Worm (Caenorhabditis elegans) whole organism, young adult: ENCODE data around the gene E02H1.5.

Experiments
- B0336.3 ChIP-seq: fragments of 200-800 bp; sonication (Bioruptor generic); IDR thresholded peaks from 2 replicates; pipeline ENCODE4 v1.3.6; 2022; ENCODE audit warnings: missing genetic modification characterization, missing compliant biosample characterization
- F49E8.2 ChIP-seq: sonication (generic microtip); optimal IDR thresholded peaks from 3 replicates; lab custom pipeline; 2017; ENCODE audit warnings: missing genetic modification characterization, mild to moderate bottlenecking, missing compliant biosample characterization, antibody characterized with exemption, moderate library complexity; ENCODE audit not compliant: insufficient read depth
- ama-1 ChIP-seq, 3 experiments: fragments of 150-350 bp in 1 of 3; sonication (generic microtip) in 2 of 3; optimal IDR thresholded peaks; 2 replicates each; lab custom pipeline; 2014 to 2018; ENCODE audit warnings: missing biosample characterization in 2 of 3, missing genetic modification characterization in 2 of 3, missing genetic modification reagents in 2 of 3
- cebp-2 ChIP-seq: fragments of 200-800 bp; sonication (Bioruptor generic); IDR thresholded peaks from 2 replicates; pipeline ENCODE4 v1.3.6; 2022; ENCODE audit warnings: missing genetic modification characterization, missing compliant biosample characterization
- dpff-1 ChIP-seq: sonication (generic microtip); optimal IDR thresholded peaks from 2 replicates; lab custom pipeline; 2017; ENCODE audit warnings: mild to moderate bottlenecking, missing genetic modification characterization, missing compliant biosample characterization
- dpl-1 ChIP-seq: fragments of 150-350 bp; optimal IDR thresholded peaks from 2 replicates; lab custom pipeline; 2014; ENCODE audit warnings: missing biosample characterization, missing genetic modification reagents, missing genetic modification characterization
- nhr-27 ChIP-seq: fragments of 200-800 bp; sonication (Bioruptor generic); optimal IDR thresholded peaks from 2 replicates; lab custom pipeline; 2018; ENCODE audit warnings: mild to moderate bottlenecking, missing genetic modification characterization, moderate library complexity, missing compliant biosample characterization
- sea-2 ChIP-seq: fragments of 200-800 bp; sonication (Bioruptor generic); IDR thresholded peaks from 2 replicates; pipeline ENCODE4 v1.3.6; 2022; ENCODE audit warnings: missing genetic modification characterization, missing compliant biosample characterization

DNA sequence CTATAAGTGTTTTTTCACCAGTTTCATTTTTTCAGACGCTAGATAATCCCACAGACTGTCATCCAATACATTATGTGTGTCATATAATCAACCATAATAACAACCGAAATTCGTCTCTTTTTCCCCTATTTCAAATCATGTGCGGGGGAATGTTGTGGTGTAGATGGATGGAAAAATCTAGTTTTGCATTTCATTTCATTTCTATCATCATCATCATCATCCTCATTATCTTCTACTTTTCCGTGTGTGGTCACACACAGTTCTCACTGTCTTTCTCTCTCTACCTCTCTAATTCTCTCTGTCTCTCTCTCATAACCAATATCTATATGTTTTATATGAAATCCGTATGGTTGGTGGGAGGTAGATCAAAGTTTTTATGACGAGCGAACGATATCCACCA lies 21.6 kb upstream of the E02H1.5 start:
- TF ChIP-seq cebp-2 (GFP tag; lab: Robert Waterston, UW) (no peak), ama-1 (optimal IDR thresholded peaks at IDR 0.05; lab: Kevin White, UChicago) (no peak), ama-1 (GFP tag; optimal IDR thresholded peaks at IDR 0.05; lab: Kevin White, UChicago) (no peak), dpff-1 (no peak), sea-2 (GFP tag; lab: Robert Waterston, UW) (no peak), F49E8.2 (tag; lab: Kevin White, UChicago) (no peak), nhr-27 (tag; lab: Kevin White, UChicago) (no peak), B0336.3 (GFP tag; lab: Robert Waterston, UW) (no peak), dpl-1 (GFP tag; lab: Kevin White, UChicago) (no peak)
